Worm (Caenorhabditis elegans): Measurements from ENCODE around the gene nrf-5.

Gene nrf-5

DNA sequence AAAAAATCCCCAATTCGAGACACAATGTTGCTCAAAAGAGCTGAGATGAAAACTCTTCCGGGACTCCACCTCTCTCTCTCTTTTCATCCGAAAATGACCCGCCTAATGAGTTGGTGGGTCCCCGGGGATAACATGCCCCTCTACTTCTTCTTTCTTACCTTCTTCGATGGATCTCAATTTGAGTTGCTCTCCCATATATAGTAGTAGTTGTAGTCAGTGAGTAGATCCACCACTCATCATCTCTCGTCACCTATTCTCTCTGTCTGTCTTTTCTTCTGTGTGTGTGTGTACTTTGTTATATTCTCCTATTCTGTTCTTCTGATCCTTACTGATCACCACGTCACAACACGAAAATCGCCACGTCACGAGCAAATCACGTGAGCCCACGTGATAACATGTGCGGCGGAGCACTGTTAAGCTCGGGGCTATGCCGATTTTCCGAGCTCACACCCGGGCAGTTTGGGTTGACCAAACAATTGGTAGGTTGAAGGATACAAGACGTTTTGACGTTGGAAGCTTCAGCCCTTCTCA is 31.8 kb upstream of the nrf-5 start, which contains the start of gene twk-32:
TSS of gene twk-32 (plus strand) at position 396 of the 531 bp plus-strand sequence.
- TF ChIP-seq sem-4 (tag; optimal IDR thresholded peaks at IDR 0.05) (no peak), nhr-21 (tag; optimal IDR thresholded peaks at IDR 0.05) (no peak), unc-39 (tag; optimal IDR thresholded peaks at IDR 0.05) (no peak), crh-2 (tag; optimal IDR thresholded peaks at IDR 0.05) (no peak), sma-3 (GFP tag; optimal IDR thresholded peaks at IDR 0.05) (no peak), nhr-10 (tag; optimal IDR thresholded peaks at IDR 0.05) (no peak), ztf-11 (tag; optimal IDR thresholded peaks at IDR 0.05) (no peak), nhr-12 (tag; optimal IDR thresholded peaks at IDR 0.05) (no peak), mdl-1 (tag; optimal IDR thresholded peaks at IDR 0.05) (no peak), skn-1 (tag; optimal IDR thresholded peaks at IDR 0.05) (no peak), mab-5 (tag; optimal IDR thresholded peaks at IDR 0.05) (no peak), fos-1 (tag; optimal IDR thresholded peaks at IDR 0.05) (no peak), nhr-237 (tag; optimal IDR thresholded peaks at IDR 0.05) (no peak), dmd-4 (tag; optimal IDR thresholded peaks at IDR 0.05) (no peak)

DNA sequence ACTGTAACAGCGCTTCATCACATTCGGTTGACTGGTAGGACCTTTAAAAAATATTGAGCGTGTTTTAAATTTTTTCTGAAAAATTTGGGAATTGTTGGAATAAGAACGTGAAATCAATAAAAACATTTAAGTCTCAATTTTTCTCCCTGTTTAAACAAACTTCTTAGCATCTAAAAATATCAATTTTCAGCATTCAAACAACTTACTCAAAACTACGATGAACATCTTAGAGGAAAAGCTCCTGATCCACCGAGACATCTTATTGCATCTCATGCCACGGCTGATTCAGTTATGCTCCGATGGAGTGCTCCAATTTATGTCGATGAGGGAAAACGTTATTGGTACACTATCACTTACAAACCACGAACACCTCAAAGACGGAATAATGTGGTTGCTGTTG is 28.9 kb upstream of the nrf-5 start:
- no peak for TF ChIP-seq snpc-4 (tag; optimal IDR thresholded peaks at IDR 0.05)
- no peak for TF ChIP-seq R02D3.7 (tag; optimal IDR thresholded peaks at IDR 0.05)
- no peak for TF ChIP-seq C34F6.9 (tag; optimal IDR thresholded peaks at IDR 0.05)
- TF ChIP-seq ZK546.5 (tag; optimal IDR thresholded peaks at IDR 0.05) = no peak
- TF ChIP-seq unc-39 (tag; optimal IDR thresholded peaks at IDR 0.05) = no peak
- no peak for TF ChIP-seq ztf-1 (GFP tag; conservative IDR thresholded peaks at IDR 0.05)
- no peak for TF ChIP-seq egl-27 (tag; optimal IDR thresholded peaks at IDR 0.05)
- TF ChIP-seq nhr-129 (tag; optimal IDR thresholded peaks at IDR 0.05) = no peak
- no peak for TF ChIP-seq nhr-21 (tag; optimal IDR thresholded peaks at IDR 0.05)
- no peak for TF ChIP-seq aly-2 (tag; optimal IDR thresholded peaks at IDR 0.05)
- no peak for TF ChIP-seq mab-5 (tag; optimal IDR thresholded peaks at IDR 0.05)
- TF ChIP-seq nhr-77 (tag; optimal IDR thresholded peaks at IDR 0.05) = no peak
- no peak for TF ChIP-seq unc-62 (GFP tag; optimal IDR thresholded peaks at IDR 0.05)
- TF ChIP-seq elt-1 (tag; optimal IDR thresholded peaks at IDR 0.05) = no peak
- no peak for TF ChIP-seq F13H6.1 (tag; optimal IDR thresholded peaks at IDR 0.05)
- no peak for TF ChIP-seq fos-1 (tag; optimal IDR thresholded peaks at IDR 0.05)
- no peak for TF ChIP-seq zag-1 (tag; optimal IDR thresholded peaks at IDR 0.05)

DNA sequence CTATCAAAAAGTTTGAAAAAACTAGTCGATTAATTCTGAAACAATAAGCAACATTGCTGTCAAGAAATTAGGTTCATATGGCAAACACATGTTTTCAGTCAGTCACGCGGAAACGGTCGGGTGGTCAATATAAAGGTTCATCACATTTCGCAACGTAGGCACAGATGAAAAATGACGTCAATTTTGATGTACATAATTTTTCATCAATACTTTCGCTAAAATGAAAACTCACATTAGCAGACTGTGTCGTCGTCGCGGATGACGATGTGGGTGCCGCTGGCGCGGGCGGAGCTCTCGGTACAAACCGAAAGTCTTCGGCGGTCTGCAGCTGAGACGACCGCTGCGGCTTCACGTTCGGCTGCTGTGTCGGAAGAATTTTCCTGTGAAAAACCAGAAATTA is 24.2 kb upstream of the nrf-5 start, which contains the start of gene swan-2:
TSS of gene swan-2 (minus strand) at position 380 of the 400 bp plus-strand sequence.
- TF ChIP-seq nhr-129 (tag; optimal IDR thresholded peaks at IDR 0.05) (peak; percentile 30), ztf-4 (tag; optimal IDR thresholded peaks at IDR 0.05) (no peak), nhr-21 (tag; optimal IDR thresholded peaks at IDR 0.05) (no peak)

DNA sequence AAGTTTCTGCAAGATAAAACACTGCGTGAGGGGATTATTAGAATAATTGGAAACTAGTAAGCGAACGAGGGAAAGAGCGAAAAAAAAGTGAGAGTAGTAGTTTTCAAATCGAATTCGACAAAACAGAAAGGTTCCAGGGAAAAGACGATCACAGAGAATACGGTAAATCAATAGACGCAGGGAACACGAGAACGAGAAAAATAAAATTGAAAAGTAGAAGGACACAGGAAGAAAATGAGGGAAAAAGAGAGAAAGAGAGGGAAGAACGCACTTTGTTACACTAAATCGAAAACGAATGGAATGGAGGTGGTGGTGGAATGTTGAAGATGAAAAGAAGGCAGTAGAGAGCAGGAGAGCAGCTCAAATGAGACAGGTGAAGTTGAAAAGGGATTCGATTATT is 20.8 kb upstream of the nrf-5 start, which contains the start of gene swan-1:
TSS of gene swan-1 (minus strand) at position 6 of the 400 bp plus-strand sequence.
- no peak for TF ChIP-seq ztf-11 (tag; optimal IDR thresholded peaks at IDR 0.05)
- TF ChIP-seq blmp-1 (tag; optimal IDR thresholded peaks at IDR 0.05; ENCODE audit: insufficient read depth) = peak; percentile 47
- TF ChIP-seq nhr-129 (tag; optimal IDR thresholded peaks at IDR 0.05) = peak; percentile 12
- no peak for TF ChIP-seq ztf-1 (GFP tag; conservative IDR thresholded peaks at IDR 0.05)
- peak in 1 of 2 experiments; percentile 35 for TF ChIP-seq lsy-2 (tag; optimal IDR thresholded peaks at IDR 0.05)
- TF ChIP-seq sem-4 (tag; optimal IDR thresholded peaks at IDR 0.05) = peak; percentile 16
- TF ChIP-seq elt-1 (tag; optimal IDR thresholded peaks at IDR 0.05) = no peak
- no peak for TF ChIP-seq egl-27 (tag; optimal IDR thresholded peaks at IDR 0.05)
- TF ChIP-seq F13H6.1 (tag; optimal IDR thresholded peaks at IDR 0.05) = peak; percentile 27
- peak; percentile 3 for TF ChIP-seq C34F6.9 (tag; optimal IDR thresholded peaks at IDR 0.05)
- TF ChIP-seq Y55F3AM.14 (GFP tag; optimal IDR thresholded peaks at IDR 0.05) = no peak
- TF ChIP-seq sma-9 (GFP tag; optimal IDR thresholded peaks at IDR 0.05) = peak; percentile 16
- TF ChIP-seq sma-9 (tag; optimal IDR thresholded peaks at IDR 0.05) = no peak
- TF ChIP-seq mbf-1 (tag; optimal IDR thresholded peaks at IDR 0.05) = no peak
- TF ChIP-seq nhr-21 (tag; optimal IDR thresholded peaks at IDR 0.05) = no peak
- TF ChIP-seq nhr-11 (tag; optimal IDR thresholded peaks at IDR 0.05) = no peak

DNA sequence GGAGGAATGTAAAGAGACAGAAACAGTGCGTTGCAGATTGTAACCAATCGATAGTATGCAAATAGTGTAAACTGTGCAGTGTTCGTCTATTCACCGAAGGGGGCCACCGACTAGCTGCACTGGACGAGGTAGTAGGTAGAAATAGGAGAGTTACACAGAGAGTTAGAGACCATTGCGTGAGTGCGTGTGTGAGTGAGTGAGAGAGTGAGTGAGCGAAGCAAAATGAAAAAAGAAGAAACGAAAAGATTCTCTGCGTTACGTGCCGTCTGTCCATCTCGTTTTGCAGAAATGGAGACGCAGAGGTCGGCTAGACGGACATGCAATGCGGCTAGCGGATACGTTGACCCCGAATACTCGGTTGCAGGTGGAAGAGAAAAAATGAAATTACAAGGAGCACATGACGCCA is 19.6 kb upstream of the nrf-5 start:
- TF ChIP-seq mab-5 (tag; optimal IDR thresholded peaks at IDR 0.05) = no peak
- TF ChIP-seq nhr-237 (tag; optimal IDR thresholded peaks at IDR 0.05) = no peak
- no peak for TF ChIP-seq skn-1 (tag; optimal IDR thresholded peaks at IDR 0.05)
- TF ChIP-seq alr-1 (tag; optimal IDR thresholded peaks at IDR 0.05) = no peak
- no peak for TF ChIP-seq zag-1 (tag; optimal IDR thresholded peaks at IDR 0.05)
- no peak for TF ChIP-seq nhr-23 (tag; optimal IDR thresholded peaks at IDR 0.05)
- TF ChIP-seq nhr-129 (tag; optimal IDR thresholded peaks at IDR 0.05) = peak; percentile 94
- TF ChIP-seq sma-9 (GFP tag; optimal IDR thresholded peaks at IDR 0.05) = peak; percentile 41
- no peak for TF ChIP-seq sma-9 (tag; optimal IDR thresholded peaks at IDR 0.05)
- peak; percentile 46 for TF ChIP-seq gmeb-1 (tag; optimal IDR thresholded peaks at IDR 0.05)
- TF ChIP-seq unc-62 (GFP tag; optimal IDR thresholded peaks at IDR 0.05) = no peak
- no peak for TF ChIP-seq nhr-6 (tag; optimal IDR thresholded peaks at IDR 0.05)
- TF ChIP-seq egl-27 (tag; optimal IDR thresholded peaks at IDR 0.05) = no peak
- no peak for TF ChIP-seq ceh-82 (tag; optimal IDR thresholded peaks at IDR 0.05)
- peak in 1 of 2 experiments; percentile 63 for TF ChIP-seq lsy-2 (tag; optimal IDR thresholded peaks at IDR 0.05)
- peak; percentile 0 for TF ChIP-seq ceh-16 (tag; optimal IDR thresholded peaks at IDR 0.05)
- no peak for TF ChIP-seq nhr-21 (tag; optimal IDR thresholded peaks at IDR 0.05)
- no peak for TF ChIP-seq dmd-4 (tag; optimal IDR thresholded peaks at IDR 0.05)
- no peak for TF ChIP-seq nhr-11 (tag; optimal IDR thresholded peaks at IDR 0.05)
- no peak for TF ChIP-seq aly-2 (tag; optimal IDR thresholded peaks at IDR 0.05)
- TF ChIP-seq blmp-1 (tag; optimal IDR thresholded peaks at IDR 0.05; ENCODE audit: insufficient read depth) = peak; percentile 63
- no peak for TF ChIP-seq sma-3 (GFP tag; optimal IDR thresholded peaks at IDR 0.05)
- no peak for TF ChIP-seq ztf-1 (GFP tag; conservative IDR thresholded peaks at IDR 0.05)
- no peak for TF ChIP-seq peb-1 (tag; optimal IDR thresholded peaks at IDR 0.05)
- TF ChIP-seq R02D3.7 (tag; optimal IDR thresholded peaks at IDR 0.05) = no peak
- TF ChIP-seq mbf-1 (tag; optimal IDR thresholded peaks at IDR 0.05) = no peak
- no peak for TF ChIP-seq nhr-10 (tag; optimal IDR thresholded peaks at IDR 0.05)
- no peak for TF ChIP-seq ztf-4 (tag; optimal IDR thresholded peaks at IDR 0.05)
